Fruit fly (Drosophila melanogaster) whole organism, embryonic: ENCODE measurements around the gene toe.

Experiments used
- Asciz ChIP-seq: fragments of 200-800 bp; sonication (Bioruptor generic); optimal IDR thresholded peaks from 2 replicates; lab custom pipeline; 2017; ENCODE audit warnings: missing biosample characterization, mild to moderate bottlenecking, missing genetic modification characterization, missing genetic modification reagents
- BEAF-32 ChIP-seq: fragments of 200-800 bp; sonication (Bioruptor generic); optimal IDR thresholded peaks from 3 replicates; lab custom pipeline; 2017; ENCODE audit warnings: missing biosample characterization, missing genetic modification characterization, mild to moderate bottlenecking, moderate library complexity, missing genetic modification reagents
- CG10274 ChIP-seq: fragments of 200-800 bp; sonication (Bioruptor generic); optimal IDR thresholded peaks from 3 replicates; lab custom pipeline; 2017; ENCODE audit warnings: missing biosample characterization, mild to moderate bottlenecking, missing genetic modification characterization
- CG10565 ChIP-seq: fragments of 200-800 bp; sonication (Bioruptor generic); optimal IDR thresholded peaks from 3 replicates; lab custom pipeline; 2016; ENCODE audit warnings: missing biosample characterization, mild to moderate bottlenecking, missing genetic modification characterization
- CG13296 ChIP-seq: fragments of 200-800 bp; sonication (Bioruptor generic); optimal IDR thresholded peaks from 3 replicates; lab custom pipeline; 2018; ENCODE audit warnings: missing biosample characterization, mild to moderate bottlenecking, missing genetic modification characterization
- CG14050 ChIP-seq: fragments of 200-800 bp; sonication (Bioruptor generic); IDR thresholded peaks from 3 replicates; pipeline ENCODE4 v1.3.6; 2022; ENCODE audit warnings: missing biosample characterization, missing genetic modification characterization
- CG15011 ChIP-seq: fragments of 200-800 bp; sonication (Bioruptor generic); optimal IDR thresholded peaks from 3 replicates; lab custom pipeline; 2018; ENCODE audit warnings: missing biosample characterization, mild to moderate bottlenecking, missing genetic modification characterization
- CG16815 ChIP-seq: fragments of 200-800 bp; sonication (Bioruptor generic); optimal IDR thresholded peaks from 3 replicates; lab custom pipeline; 2017; ENCODE audit warnings: missing biosample characterization, mild to moderate bottlenecking, missing genetic modification characterization
- CG18262 ChIP-seq: fragments of 200-800 bp; optimal IDR thresholded peaks from 3 replicates; lab custom pipeline; 2019; ENCODE audit warnings: missing biosample characterization, mild to moderate bottlenecking, missing genetic modification characterization, moderate library complexity
- CG18476 ChIP-seq: fragments of 200-800 bp; sonication (Bioruptor generic); optimal IDR thresholded peaks from 2 replicates; lab custom pipeline; 2016; ENCODE audit warnings: missing biosample characterization, mild to moderate bottlenecking, missing genetic modification characterization
- CG18599 ChIP-seq: fragments of 200-800 bp; sonication (Bioruptor generic); optimal IDR thresholded peaks from 3 replicates; lab custom pipeline; 2017; ENCODE audit warnings: missing biosample characterization, missing genetic modification characterization, mild to moderate bottlenecking, moderate library complexity, missing genetic modification reagents
- CG30020 ChIP-seq: fragments of 200-800 bp; optimal IDR thresholded peaks from 2 replicates; lab custom pipeline; 2019; ENCODE audit warnings: missing biosample characterization, mild to moderate bottlenecking, missing genetic modification characterization, moderate library complexity
- CG31441 ChIP-seq: fragments of 200-800 bp; sonication (Bioruptor generic); IDR thresholded peaks from 2 replicates; pipeline ENCODE4 v1.3.6; 2022; ENCODE audit warnings: missing biosample characterization, missing genetic modification characterization
- CG3163 ChIP-seq: fragments of 200-800 bp; sonication (Bioruptor generic); optimal IDR thresholded peaks from 3 replicates; lab custom pipeline; 2016; ENCODE audit warnings: missing biosample characterization, missing genetic modification characterization
- CG7556 ChIP-seq: fragments of 200-800 bp; sonication (Bioruptor generic); optimal IDR thresholded peaks from 2 replicates; lab custom pipeline; 2017; ENCODE audit warnings: missing biosample characterization, mild to moderate bottlenecking, missing genetic modification characterization
- CG7928 ChIP-seq: fragments of 200-800 bp; sonication (Bioruptor generic); optimal IDR thresholded peaks from 2 replicates; lab custom pipeline; 2017; ENCODE audit warnings: missing biosample characterization, mild to moderate bottlenecking, missing genetic modification characterization
- CG8281 ChIP-seq: fragments of 200-800 bp; sonication (Bioruptor generic); optimal IDR thresholded peaks from 2 replicates; lab custom pipeline; 2018; ENCODE audit warnings: missing biosample characterization, mild to moderate bottlenecking, missing genetic modification characterization, moderate library complexity
- CG8944 ChIP-seq: fragments of 200-800 bp; sonication (Bioruptor generic); optimal IDR thresholded peaks from 3 replicates; lab custom pipeline; 2016; ENCODE audit warnings: missing biosample characterization, missing genetic modification characterization
- CG9817 ChIP-seq: fragments of 200-800 bp; sonication (Bioruptor generic); optimal IDR thresholded peaks from 2 replicates; lab custom pipeline; 2018; ENCODE audit warnings: missing biosample characterization, mild to moderate bottlenecking, missing genetic modification characterization, moderate library complexity
- Dfd ChIP-seq, 2 experiments: fragments of >200 bp; optimal IDR thresholded peaks; 2 replicates each; lab custom pipeline; 2017; ENCODE audit warnings: missing biosample characterization in 2 of 2, missing genetic modification characterization in 2 of 2
- Gsc ChIP-seq: fragments of 200-800 bp; sonication (Bioruptor generic); IDR thresholded peaks from 2 replicates; pipeline ENCODE4 v1.3.6; 2022; ENCODE audit warnings: missing biosample characterization, missing genetic modification characterization
- HLH4C ChIP-seq: fragments of 200-800 bp; sonication (Bioruptor generic); IDR thresholded peaks from 3 replicates; pipeline ENCODE4 v1.3.6; 2022; ENCODE audit warnings: missing biosample characterization, missing genetic modification characterization; ENCODE audit not compliant: partially characterized antibody
- Hand ChIP-seq: fragments of 200-800 bp; sonication (Bioruptor generic); optimal IDR thresholded peaks from 2 replicates; lab custom pipeline; 2017; ENCODE audit warnings: mild to moderate bottlenecking, missing biosample characterization, missing genetic modification reagents, missing genetic modification characterization
- Hmr ChIP-seq: fragments of 200-800 bp; sonication (Bioruptor generic); optimal IDR thresholded peaks from 3 replicates; lab custom pipeline; 2017; ENCODE audit warnings: mild to moderate bottlenecking, missing biosample characterization, missing genetic modification reagents, missing genetic modification characterization
- Lim3 ChIP-seq: fragments of 200-800 bp; sonication (Bioruptor generic); IDR thresholded peaks from 2 replicates; pipeline ENCODE4 v1.3.6; 2022; ENCODE audit warnings: missing biosample characterization, missing genetic modification characterization
- Med ChIP-seq: fragments of 200-800 bp; sonication (Bioruptor generic); peaks from one replicate; lab custom pipeline; 2016; ENCODE audit warnings: missing biosample characterization, missing genetic modification characterization, mild to moderate bottlenecking, inconsistent platforms, moderate library complexity
- Nf-YA ChIP-seq: fragments of 200-800 bp; sonication (Bioruptor generic); IDR thresholded peaks from 2 replicates; pipeline ENCODE4 v1.3.6; 2022; ENCODE audit warnings: missing biosample characterization, missing genetic modification characterization
- NfI ChIP-seq: fragments of 200-800 bp; sonication (Bioruptor generic); optimal IDR thresholded peaks from 3 replicates; lab custom pipeline; 2018; ENCODE audit warnings: missing biosample characterization, mild to moderate bottlenecking, missing genetic modification characterization, moderate library complexity
- Ptx1 ChIP-seq: fragments of 200-800 bp; sonication (Bioruptor generic); IDR thresholded peaks from 2 replicates; pipeline ENCODE4 v1.3.6; 2022; ENCODE audit warnings: missing biosample characterization, missing genetic modification characterization
- Sox102F ChIP-seq: fragments of 200-800 bp; sonication (Bioruptor generic); optimal IDR thresholded peaks from 2 replicates; lab custom pipeline; 2018; ENCODE audit warnings: missing biosample characterization, mild to moderate bottlenecking, missing genetic modification characterization, moderate library complexity
- Stat92E ChIP-seq, 3 experiments: fragments of >200 bp in 2 of 3; fragments of 200-800 bp in 1 of 3; sonication (Bioruptor generic) in 1 of 3; optimal IDR thresholded peaks; 2 replicates each; lab custom pipeline; 2017 to 2019; ENCODE audit warnings: missing biosample characterization in 3 of 3, missing genetic modification characterization in 3 of 3, mild to moderate bottlenecking in 1 of 3, moderate library complexity in 1 of 3
- Xbp1 ChIP-seq: fragments of 200-800 bp; sonication (Bioruptor generic); optimal IDR thresholded peaks from 3 replicates; lab custom pipeline; 2016; ENCODE audit warnings: missing biosample characterization, mild to moderate bottlenecking, missing genetic modification characterization
- chif ChIP-seq, 2 experiments: fragments of 200-800 bp; sonication (Bioruptor generic); optimal IDR thresholded peaks; 3 replicates each; lab custom pipeline; 2016; ENCODE audit warnings: missing biosample characterization in 2 of 2, missing genetic modification characterization in 2 of 2
- ci ChIP-seq: fragments of 200-800 bp; sonication (Bioruptor generic); IDR thresholded peaks from 3 replicates; pipeline ENCODE4 v1.3.6; 2022; ENCODE audit warnings: missing biosample characterization, missing genetic modification characterization
- fd3F ChIP-seq: fragments of 200-800 bp; sonication (Bioruptor generic); optimal IDR thresholded peaks from 2 replicates; lab custom pipeline; 2018; ENCODE audit warnings: missing biosample characterization, mild to moderate bottlenecking, missing genetic modification characterization, moderate library complexity
- ftz-f1 ChIP-seq: fragments of 200-800 bp; sonication (Bioruptor generic); optimal IDR thresholded peaks from 2 replicates; lab custom pipeline; 2016; ENCODE audit warnings: missing biosample characterization, missing genetic modification characterization
- gsb ChIP-seq: fragments of 200-800 bp; sonication (Bioruptor generic); IDR thresholded peaks from 2 replicates; pipeline ENCODE4 v1.3.6; 2022; ENCODE audit warnings: missing biosample characterization, missing genetic modification characterization
- gt ChIP-seq: fragments of 200-800 bp; sonication (Bioruptor generic); IDR thresholded peaks from 2 replicates; pipeline ENCODE4 v1.3.6; 2022; ENCODE audit warnings: missing biosample characterization, missing genetic modification characterization
- ken ChIP-seq: fragments of 200-800 bp; sonication (Bioruptor generic); IDR thresholded peaks from 3 replicates; pipeline ENCODE4 v1.3.6; 2022; ENCODE audit warnings: missing biosample characterization, missing genetic modification characterization
- nau ChIP-seq: fragments of 200-800 bp; sonication (Bioruptor generic); optimal IDR thresholded peaks from 3 replicates; lab custom pipeline; 2017; ENCODE audit warnings: missing biosample characterization, mild to moderate bottlenecking, missing genetic modification characterization, missing genetic modification reagents
- odd ChIP-seq: fragments of 200-800 bp; sonication (Bioruptor generic); optimal IDR thresholded peaks from 2 replicates; lab custom pipeline; 2017; ENCODE audit warnings: missing biosample characterization, mild to moderate bottlenecking, missing genetic modification characterization
- pfk ChIP-seq: fragments of 200-800 bp; sonication (Bioruptor generic); optimal IDR thresholded peaks from 2 replicates; lab custom pipeline; 2018; ENCODE audit warnings: missing biosample characterization, mild to moderate bottlenecking, missing genetic modification characterization, moderate library complexity
- pzg ChIP-seq: fragments of 200-800 bp; sonication (Bioruptor generic); optimal IDR thresholded peaks from 3 replicates; lab custom pipeline; 2018; ENCODE audit warnings: missing biosample characterization, mild to moderate bottlenecking, missing genetic modification characterization, moderate library complexity
- row ChIP-seq: fragments of 200-800 bp; sonication (Bioruptor generic); IDR thresholded peaks from 3 replicates; pipeline ENCODE4 v1.3.6; 2022; ENCODE audit warnings: missing biosample characterization, missing genetic modification characterization
- sens ChIP-seq: fragments of 200-800 bp; sonication (Bioruptor generic); peaks from one replicate; lab custom pipeline; 2016; ENCODE audit warnings: missing biosample characterization, missing genetic modification characterization
- slp2 ChIP-seq: fragments of 200-800 bp; sonication (Bioruptor generic); optimal IDR thresholded peaks from 2 replicates; lab custom pipeline; 2016; ENCODE audit warnings: missing biosample characterization, missing genetic modification characterization
- trh ChIP-seq: fragments of 200-800 bp; sonication (Bioruptor generic); optimal IDR thresholded peaks from 2 replicates; lab custom pipeline; 2016; ENCODE audit warnings: missing biosample characterization, missing genetic modification characterization
- z ChIP-seq: fragments of 200-800 bp; sonication (Bioruptor generic); IDR thresholded peaks from 3 replicates; pipeline ENCODE4 v1.3.6; 2022; ENCODE audit warnings: missing biosample characterization, missing genetic modification characterization
- zen2 ChIP-seq: fragments of 200-800 bp; sonication (Bioruptor generic); IDR thresholded peaks from 3 replicates; pipeline ENCODE4 v1.3.6; 2022; ENCODE audit warnings: missing biosample characterization, missing genetic modification characterization; ENCODE audit not compliant: partially characterized antibody

The toe gene

dm6 chr3L:12406999-12407632 lies 25.4 kb downstream of the toe start (continued):
- TF ChIP-seq Hmr (GFP tag; lab: Kevin White, UChicago) (peak; percentile 98), CG10274 (peak; percentile 75), CG18599 (GFP tag; lab: Kevin White, UChicago) (peak; percentile 97), CG8944 (peak; percentile 89), CG8281 (tag; lab: Kevin White, UChicago) (peak; percentile 76), CG9817 (tag; lab: Kevin White, UChicago) (peak; percentile 81), sens (peak; percentile 95), HLH4C (GFP tag; lab: Robert Waterston, UW) (no peak), pfk (peak; percentile 80), Med (GFP tag; lab: Kevin White, UChicago) (peak; percentile 99), zen2 (0 out of 3 replicates have a peak, but pooled peaks have one; percentile 16), ken (GFP tag; lab: Robert Waterston, UW) (peak; percentile 72), CG18476 (peak; percentile 72), odd (GFP tag; lab: Kevin White, UChicago) (peak; percentile 92), CG3163 (peak; percentile 87), Dfd (GFP tag; optimal IDR thresholded peaks at IDR 0.05; lab: Kevin White, UChicago) (no peak), ftz-f1 (peak; percentile 97), ci (peak; percentile 97), CG14050 (GFP tag; lab: Robert Waterston, UW) (peak; percentile 90), Stat92E (GFP tag; optimal IDR thresholded peaks at IDR 0.05; lab: Kevin White, UChicago) (no peak), gsb (peak; percentile 90), Ptx1 (GFP tag; lab: Robert Waterston, UW) (peak; percentile 76), chif (GFP tag; optimal IDR thresholded peaks at IDR 0.05; lab: Kevin White, UChicago) (peak; percentile 71 to 85), pzg (GFP tag; lab: Kevin White, UChicago) (peak; percentile 26), Xbp1 (peak; percentile 59), CG10565 (GFP tag; lab: Kevin White, UChicago) (peak; percentile 3), Asciz (peak; percentile 91), CG13296 (GFP tag; lab: Kevin White, UChicago) (peak; percentile 97), row (GFP tag; lab: Robert Waterston, UW) (peak; percentile 47; the same call in 2 of the 3 replicates), BEAF-32 (no peak), Sox102F (peak; percentile 87), Hand (GFP tag; lab: Kevin White, UChicago) (peak; percentile 83), Lim3 (GFP tag; lab: Robert Waterston, UW) (peak; percentile 43; the same call in 1 of the 2 replicates), nau (GFP tag; lab: Kevin White, UChicago) (peak; percentile 97), Nf-YA (GFP tag; lab: Robert Waterston, UW) (peak; percentile 96), trh (GFP tag; lab: Kevin White, UChicago) (peak; percentile 87), CG31441 (GFP tag; lab: Robert Waterston, UW) (no peak; the same call in 1 of the 2 replicates), CG7928 (peak; percentile 71), slp2 (GFP tag; lab: Kevin White, UChicago) (peak; percentile 82), gt (GFP tag; lab: Robert Waterston, UW) (no peak), CG7556 (GFP tag; lab: Kevin White, UChicago) (peak; percentile 88), Gsc (no peak), NfI (GFP tag; lab: Kevin White, UChicago) (peak; percentile 87), CG15011 (GFP tag; lab: Kevin White, UChicago) (peak; percentile 93), fd3F (GFP tag; lab: Kevin White, UChicago) (peak; percentile 93), CG16815 (no peak), CG18262 (tag; lab: Kevin White, UChicago) (no peak), CG30020 (no peak), z (GFP tag; lab: Robert Waterston, UW) (peak; percentile 80)
